Worm (Caenorhabditis elegans): ENCODE measurements around the gene cest-9.1.

The cest-9.1 gene

DNA sequence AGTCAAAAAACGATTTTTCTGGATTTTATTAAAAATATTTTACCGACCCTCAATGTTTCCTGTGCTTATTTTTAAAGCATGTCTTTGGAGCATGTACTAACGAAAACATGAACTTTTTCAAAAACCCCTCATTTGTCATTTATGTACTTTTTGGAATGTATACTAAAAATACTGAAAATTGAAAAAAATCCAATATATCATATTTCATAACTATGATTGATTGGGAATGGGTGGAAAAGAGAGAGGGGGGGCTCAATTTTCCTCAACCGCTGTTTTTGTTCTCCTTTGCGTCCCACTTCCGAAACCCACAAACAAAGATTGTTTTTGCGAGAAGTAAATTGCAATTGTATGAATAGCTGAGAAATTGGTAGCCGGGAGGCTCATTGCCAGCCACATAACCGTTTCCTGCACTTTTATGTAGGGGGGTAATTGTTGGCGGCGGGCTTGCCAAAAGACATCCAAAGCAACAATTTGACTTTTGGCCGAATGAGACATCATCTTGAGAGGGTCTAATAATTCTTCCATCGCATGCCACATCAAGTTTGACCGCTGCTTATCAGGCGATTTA, 46.1 kb upstream of the cest-9.1 start:
- TF ChIP-seq unc-120 (tag; optimal IDR thresholded peaks at IDR 0.05; ENCODE audit: poor library complexity, severe bottlenecking) (no peak), zip-8 (tag; optimal IDR thresholded peaks at IDR 0.05) (no peak), nhr-12 (tag; optimal IDR thresholded peaks at IDR 0.05) (no peak), ces-1 (GFP tag; optimal IDR thresholded peaks at IDR 0.05) (no peak), pha-4 (tag; optimal IDR thresholded peaks at IDR 0.05) (no peak), bed-3 (GFP tag; optimal IDR thresholded peaks at IDR 0.05) (no peak), ztf-11 (tag; optimal IDR thresholded peaks at IDR 0.05) (no peak), unc-62 (GFP tag; optimal IDR thresholded peaks at IDR 0.05) (no peak)

DNA sequence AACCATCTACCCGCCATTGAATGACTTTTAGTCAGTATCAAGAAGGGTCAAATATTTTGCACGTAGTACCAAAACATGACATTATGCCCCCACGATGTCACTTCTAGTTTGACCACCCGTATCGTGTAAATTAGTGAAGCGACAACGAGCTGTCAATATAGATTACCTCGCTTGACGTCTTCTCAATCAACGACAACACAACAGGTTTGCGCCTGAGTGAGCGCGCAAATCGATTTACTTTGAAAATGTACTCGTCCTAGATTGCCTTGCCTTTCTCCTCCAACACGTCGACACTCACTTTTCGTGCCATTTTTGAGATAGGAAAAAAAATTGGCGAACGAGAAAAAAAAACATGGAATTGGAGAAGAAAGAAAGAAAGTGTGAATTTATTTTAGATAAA, 45.3 kb upstream of the cest-9.1 start:
- no peak for TF ChIP-seq hlh-1 (tag; optimal IDR thresholded peaks at IDR 0.05)
- no peak for TF ChIP-seq flh-1 (GFP tag; optimal IDR thresholded peaks at IDR 0.05)
- TF ChIP-seq unc-62 (GFP tag; optimal IDR thresholded peaks at IDR 0.05), result peak; percentile 92
- TF ChIP-seq elt-3 (tag; optimal IDR thresholded peaks at IDR 0.05), result no peak
- TF ChIP-seq ces-1 (GFP tag; optimal IDR thresholded peaks at IDR 0.05), result peak; percentile 63

DNA sequence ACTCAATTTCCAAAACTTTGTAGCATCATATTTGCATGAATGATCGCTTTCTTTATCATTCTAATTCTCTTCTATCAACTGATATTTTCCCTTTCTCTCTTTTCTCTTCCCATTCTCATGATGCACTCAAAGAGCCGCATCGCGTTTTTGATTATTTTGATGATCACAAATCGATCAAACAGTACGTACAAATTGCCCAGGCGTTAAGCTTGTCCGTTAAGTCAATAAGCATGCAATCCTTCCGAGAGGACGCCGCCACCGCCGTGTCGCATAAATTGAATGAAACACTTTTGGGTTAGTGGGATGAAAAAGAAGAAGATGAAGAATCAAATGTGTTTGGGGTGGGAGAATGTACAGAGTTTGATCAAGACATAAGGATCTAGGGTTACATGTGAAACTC, 44.4 kb upstream of the cest-9.1 start:
- TF ChIP-seq pha-4 (tag; optimal IDR thresholded peaks at IDR 0.05) (peak; percentile 75), ces-1 (GFP tag; optimal IDR thresholded peaks at IDR 0.05) (peak; percentile 70), flh-1 (GFP tag; optimal IDR thresholded peaks at IDR 0.05) (no peak)

DNA sequence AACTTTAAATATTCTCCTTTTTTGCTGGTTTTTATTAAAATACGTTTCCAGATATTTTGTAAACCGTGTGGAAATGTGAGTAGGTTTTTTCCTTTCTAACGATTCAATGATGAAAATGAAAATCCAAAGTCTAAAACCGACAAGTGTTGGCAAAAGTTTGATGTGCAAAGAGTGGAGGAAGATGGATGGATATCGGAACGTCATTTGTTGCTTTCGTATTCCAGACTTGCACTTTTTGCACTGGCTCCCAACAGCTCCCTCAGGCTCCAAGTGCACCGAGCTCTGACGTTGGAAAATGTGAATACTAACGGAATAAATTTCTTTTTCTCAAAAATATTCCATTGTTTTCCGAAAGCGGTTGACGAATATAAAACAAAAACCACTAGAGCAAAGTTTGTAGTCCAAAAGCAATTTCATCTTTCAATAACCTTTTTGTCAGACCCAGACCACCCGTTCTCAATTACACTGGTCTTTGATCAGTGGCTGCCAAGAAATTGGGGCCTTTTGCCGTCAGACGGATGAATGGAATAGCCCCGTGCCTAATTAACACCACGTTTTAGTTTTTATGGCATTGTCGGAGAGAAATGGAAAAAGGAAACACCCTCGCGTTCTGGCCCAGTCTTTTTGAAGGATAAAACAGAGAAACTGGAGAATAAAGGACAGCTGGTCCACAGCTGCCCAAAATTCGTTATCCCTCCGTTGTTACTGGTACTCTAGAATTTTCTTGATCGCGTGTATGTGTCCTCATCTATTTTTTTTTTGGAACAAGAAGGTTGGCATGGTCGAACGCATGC, 43.1 kb upstream of the cest-9.1 start:
- TF ChIP-seq ceh-43 (GFP tag; optimal IDR thresholded peaks at IDR 0.05) (peak; percentile 35), hlh-1 (tag; optimal IDR thresholded peaks at IDR 0.05) (peak; percentile 59), mls-2 (tag; optimal IDR thresholded peaks at IDR 0.05) (peak; percentile 62), elt-1 (tag; optimal IDR thresholded peaks at IDR 0.05; ENCODE audit: borderline replicate concordance, insufficient read depth) (no peak), ces-1 (GFP tag; optimal IDR thresholded peaks at IDR 0.05) (peak; percentile 63), unc-62 (GFP tag; optimal IDR thresholded peaks at IDR 0.05) (no peak), lin-32 (GFP tag; optimal IDR thresholded peaks at IDR 0.05) (peak; percentile 99), ceh-83 (GFP tag; optimal IDR thresholded peaks at IDR 0.05) (peak; percentile 37), nhr-2 (tag; optimal IDR thresholded peaks at IDR 0.05) (peak; percentile 38), cnd-1 (tag; optimal IDR thresholded peaks at IDR 0.05) (peak; percentile 58), flh-1 (GFP tag; optimal IDR thresholded peaks at IDR 0.05) (no peak), elt-3 (tag; optimal IDR thresholded peaks at IDR 0.05) (no peak)

DNA sequence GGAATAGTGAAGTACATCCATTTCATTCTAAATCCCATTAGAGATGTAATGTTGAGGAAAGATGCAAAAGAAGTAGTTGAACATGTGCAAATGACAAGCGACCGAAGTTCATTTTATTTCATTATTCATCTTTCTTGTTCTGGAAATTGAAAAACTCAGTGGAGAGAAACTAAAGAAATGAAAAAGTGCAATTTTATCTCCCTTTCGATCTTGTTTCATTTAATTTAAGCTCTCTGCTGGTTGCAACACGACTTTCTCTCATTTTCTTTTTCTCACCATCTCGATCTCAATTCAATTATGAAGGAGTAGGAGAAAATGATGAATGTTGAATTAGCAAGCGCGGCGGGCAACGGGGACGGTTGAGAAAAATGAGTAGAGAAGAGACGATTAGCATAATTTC, 41.6 kb upstream of the cest-9.1 start:
- no peak for TF ChIP-seq lin-13 (tag; optimal IDR thresholded peaks at IDR 0.05)
- no peak for TF ChIP-seq mls-2 (tag; optimal IDR thresholded peaks at IDR 0.05)
- TF ChIP-seq nhr-237 (tag; optimal IDR thresholded peaks at IDR 0.05), result peak; percentile 18
- no peak for TF ChIP-seq ztf-11 (tag; optimal IDR thresholded peaks at IDR 0.05)
- TF ChIP-seq ceh-43 (GFP tag; optimal IDR thresholded peaks at IDR 0.05), result no peak
- no peak for TF ChIP-seq blmp-1 (tag; optimal IDR thresholded peaks at IDR 0.05)
- peak; percentile 6 for TF ChIP-seq ham-2 (GFP tag; optimal IDR thresholded peaks at IDR 0.05)
- TF ChIP-seq cnd-1 (tag; optimal IDR thresholded peaks at IDR 0.05), result no peak
- TF ChIP-seq elt-3 (tag; optimal IDR thresholded peaks at IDR 0.05), result no peak
- TF ChIP-seq tbx-8 (GFP tag; optimal IDR thresholded peaks at IDR 0.05), result no peak
- no peak for TF ChIP-seq bed-3 (GFP tag; optimal IDR thresholded peaks at IDR 0.05)
- no peak for TF ChIP-seq snpc-4 (tag; optimal IDR thresholded peaks at IDR 0.05)
- TF ChIP-seq unc-62 (GFP tag; optimal IDR thresholded peaks at IDR 0.05), result no peak
- TF ChIP-seq drap-1 (GFP tag; optimal IDR thresholded peaks at IDR 0.05), result no peak
- peak; percentile 1 for TF ChIP-seq mab-5 (tag; optimal IDR thresholded peaks at IDR 0.05)
- TF ChIP-seq zip-8 (tag; optimal IDR thresholded peaks at IDR 0.05), result no peak
- TF ChIP-seq ces-1 (GFP tag; optimal IDR thresholded peaks at IDR 0.05), result peak; percentile 99
- no peak for TF ChIP-seq elt-1 (tag; optimal IDR thresholded peaks at IDR 0.05; ENCODE audit: borderline replicate concordance, insufficient read depth)
- TF ChIP-seq nhr-12 (tag; optimal IDR thresholded peaks at IDR 0.05), result no peak
- no peak for TF ChIP-seq nhr-76 (tag; optimal IDR thresholded peaks at IDR 0.05)
- no peak for TF ChIP-seq flh-1 (GFP tag; optimal IDR thresholded peaks at IDR 0.05)
- TF ChIP-seq pha-4 (tag; optimal IDR thresholded peaks at IDR 0.05), result no peak
- no peak for TF ChIP-seq nhr-2 (tag; optimal IDR thresholded peaks at IDR 0.05)
- no peak for TF ChIP-seq hlh-1 (tag; optimal IDR thresholded peaks at IDR 0.05)
- TF ChIP-seq sptf-1 (tag; optimal IDR thresholded peaks at IDR 0.05), result no peak
- TF ChIP-seq M03D4.4 (tag; optimal IDR thresholded peaks at IDR 0.05), result no peak
